Fruit fly (Drosophila melanogaster): ENCODE results near the gene fipi.

The fipi gene

dm6 chr2L:4810697-4811490, 17.1 kb upstream of the fipi start (continued):
- TF ChIP-seq CG4360 (GFP tag; IDR thresholded peaks at IDR 0.05) (no peak), NK7.1 (GFP tag; optimal IDR thresholded peaks at IDR 0.05) (peak; percentile 3), CG12942 (GFP tag; optimal IDR thresholded peaks at IDR 0.05) (peak; percentile 40), cato (GFP tag; optimal IDR thresholded peaks at IDR 0.05; ENCODE audit: borderline replicate concordance) (no peak), Meics (GFP tag; optimal IDR thresholded peaks at IDR 0.05) (peak; percentile 74), CG31388 (GFP tag; optimal IDR thresholded peaks at IDR 0.05) (no peak), cg (GFP tag; optimal IDR thresholded peaks at IDR 0.05) (no peak), Mad (GFP tag; optimal IDR thresholded peaks at IDR 0.05) (peak; percentile 28), croc (GFP tag; conservative IDR thresholded peaks at IDR 0.05) (0 out of 3 replicates have a peak, but pooled peaks have one; percentile 20), Camta (GFP tag; optimal IDR thresholded peaks at IDR 0.05) (no peak), CG6689 (GFP tag; IDR thresholded peaks at IDR 0.05) (no peak; the same call in 1 of the 2 replicates), Atf3 (GFP tag; optimal IDR thresholded peaks at IDR 0.05) (peak; percentile 13), NFAT (GFP tag; IDR thresholded peaks at IDR 0.05) (no peak), Pdp1 (GFP tag; optimal IDR thresholded peaks at IDR 0.05) (peak; percentile 39 to 40), CG2889 (GFP tag; IDR thresholded peaks at IDR 0.05) (no peak), onecut (GFP tag; IDR thresholded peaks at IDR 0.05) (peak; percentile 19; the same call in 1 of the 2 replicates), Hmx (GFP tag; optimal IDR thresholded peaks at IDR 0.05) (peak; percentile 53), Lim3 (GFP tag; IDR thresholded peaks at IDR 0.05) (no peak), NC2α (GFP tag; optimal IDR thresholded peaks at IDR 0.05) (no peak), CG9932 (GFP tag; IDR thresholded peaks at IDR 0.05) (no peak; the same call in 1 of the 2 replicates), hb (GFP tag; IDR thresholded peaks at IDR 0.05; ENCODE audit: partially characterized antibody) (no peak), CG9817 (tag; optimal IDR thresholded peaks at IDR 0.05) (peak; percentile 44), sna (GFP tag; IDR thresholded peaks at IDR 0.05; ENCODE audit: partially characterized antibody) (no peak), CG10431 (GFP tag; optimal IDR thresholded peaks at IDR 0.05) (peak; percentile 56), so (GFP tag; IDR thresholded peaks at IDR 0.05) (no peak), fd3F (GFP tag; optimal IDR thresholded peaks at IDR 0.05) (peak; percentile 31), CG10209 (GFP tag; optimal IDR thresholded peaks at IDR 0.05) (peak; percentile 82), BEAF-32 (GFP tag; optimal IDR thresholded peaks at IDR 0.05) (no peak), CG8281 (tag; optimal IDR thresholded peaks at IDR 0.05) (peak; percentile 47), Bgb (GFP tag; IDR thresholded peaks at IDR 0.05; ENCODE audit: partially characterized antibody) (no peak), Dref (GFP tag; IDR thresholded peaks at IDR 0.05) (no peak), CG7271 (tag; optimal IDR thresholded peaks at IDR 0.05) (no peak), CG13624 (GFP tag; optimal IDR thresholded peaks at IDR 0.05) (no peak), Opbp (GFP tag; IDR thresholded peaks at IDR 0.05; ENCODE audit: partially characterized antibody) (no peak), CG2202 (tag; optimal IDR thresholded peaks at IDR 0.05) (peak; percentile 32), CG10565 (GFP tag; optimal IDR thresholded peaks at IDR 0.05) (no peak), z (GFP tag; IDR thresholded peaks at IDR 0.05) (no peak), CG14965 (GFP tag; optimal IDR thresholded peaks at IDR 0.05; ENCODE audit: borderline replicate concordance) (no peak), CG11695 (GFP tag; IDR thresholded peaks at IDR 0.05) (peak; percentile 32; the same call in 1 of the 3 replicates), gsb-n (tag; optimal IDR thresholded peaks at IDR 0.05) (peak; percentile 16), CG15479 (GFP tag; optimal IDR thresholded peaks at IDR 0.05) (no peak)
